Worm (Caenorhabditis elegans): ENCODE data around the gene rps-21.

DNA sequence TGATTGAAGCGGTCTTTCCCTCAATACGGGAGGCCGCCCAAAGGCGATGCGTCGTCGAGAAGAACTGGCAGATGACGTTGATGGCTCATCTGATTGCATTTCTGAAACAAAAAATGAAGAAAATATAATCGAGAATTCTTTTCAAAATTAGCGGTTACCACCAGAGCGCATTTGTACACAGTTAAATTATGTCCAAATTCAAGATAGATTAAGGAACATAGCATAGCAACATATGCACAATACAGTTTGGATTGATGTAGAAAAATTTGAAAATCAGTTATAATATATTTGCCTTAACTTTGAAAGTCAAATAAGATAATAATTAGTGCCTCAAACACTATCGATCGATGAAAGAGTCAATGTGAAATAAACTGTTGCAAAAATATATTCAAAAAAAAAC is 40.3 kb upstream of the rps-21 start, which contains the start of gene R151.8:
- TF ChIP-seq sem-2 (GFP tag; optimal IDR thresholded peaks at IDR 0.05) = no peak
- no peak for TF ChIP-seq blmp-1 (tag; optimal IDR thresholded peaks at IDR 0.05)
- no peak for TF ChIP-seq nhr-237 (tag; optimal IDR thresholded peaks at IDR 0.05)
- TF ChIP-seq nhr-12 (tag; optimal IDR thresholded peaks at IDR 0.05) = no peak
- TF ChIP-seq ztf-11 (tag; optimal IDR thresholded peaks at IDR 0.05) = no peak
- TF ChIP-seq unc-62 (GFP tag; optimal IDR thresholded peaks at IDR 0.05) = no peak

All from whole organism, mixed stage, embryonic.